Worm (Caenorhabditis elegans): Measurements from ENCODE around the gene C55A1.4.
"Not testable (repeated sequence)": the region's sequence is repeated elsewhere in the genome, so short reads cannot be mapped to it uniquely, and the experiment has no call there.

Gene C55A1.4

ce11 chrV:15643192-15643591 lies at the start of gene C55A1.4:
TSS of gene C55A1.4 (minus strand) at chrV:15643292.
- TF ChIP-seq elt-3 (tag; optimal IDR thresholded peaks at IDR 0.05); sem-2 (GFP tag; optimal IDR thresholded peaks at IDR 0.05); mep-1 (tag; optimal IDR thresholded peaks at IDR 0.05): not testable (repeated sequence)

- TF ChIP-seq ceh-83 (GFP tag; optimal IDR thresholded peaks at IDR 0.05), result no peak
- TF ChIP-seq cnd-1 (tag; optimal IDR thresholded peaks at IDR 0.05), result no peak
- no peak for TF ChIP-seq drap-1 (GFP tag; optimal IDR thresholded peaks at IDR 0.05)
- TF ChIP-seq nhr-2 (tag; optimal IDR thresholded peaks at IDR 0.05), result no peak
- TF ChIP-seq sptf-1 (tag; optimal IDR thresholded peaks at IDR 0.05), result no peak
- TF ChIP-seq ham-2 (GFP tag; optimal IDR thresholded peaks at IDR 0.05), result no peak
- TF ChIP-seq mab-5 (tag; optimal IDR thresholded peaks at IDR 0.05), result no peak
- TF ChIP-seq mls-2 (tag; optimal IDR thresholded peaks at IDR 0.05), result no peak
- TF ChIP-seq lin-32 (GFP tag; optimal IDR thresholded peaks at IDR 0.05), result no peak
- TF ChIP-seq ceh-39 (tag; optimal IDR thresholded peaks at IDR 0.05), result no peak
- TF ChIP-seq M03D4.4 (tag; optimal IDR thresholded peaks at IDR 0.05), result no peak
- no peak for TF ChIP-seq nhr-76 (tag; optimal IDR thresholded peaks at IDR 0.05)
- TF ChIP-seq hlh-1 (tag; optimal IDR thresholded peaks at IDR 0.05), result no peak
- no peak for TF ChIP-seq unc-39 (tag; optimal IDR thresholded peaks at IDR 0.05)
- TF ChIP-seq zip-8 (tag; optimal IDR thresholded peaks at IDR 0.05), result no peak
- no peak for TF ChIP-seq pha-4 (tag; optimal IDR thresholded peaks at IDR 0.05)
- no peak for TF ChIP-seq nhr-12 (tag; optimal IDR thresholded peaks at IDR 0.05)
These were observed 46.9 kb upstream of the C55A1.4 start, which contains the start of gene nhr-268 for ce11 chrV:15689952-15690351. TSS of gene nhr-268 (plus strand) at chrV:15690252.

ce11 chrV:15687660-15688059 lies 44.6 kb upstream of the C55A1.4 start, which contains the start of gene nhr-197:
TSS of gene nhr-197 (plus strand) at chrV:15687960.
- no peak for TF ChIP-seq drap-1 (GFP tag; optimal IDR thresholded peaks at IDR 0.05)

ce11 chrV:15685599-15685998 lies 42.5 kb upstream of the C55A1.4 start, which contains the start of gene nhr-196:
TSS of gene nhr-196 (plus strand) at chrV:15685716.
- TF ChIP-seq ceh-83 (GFP tag; optimal IDR thresholded peaks at IDR 0.05) (no peak), nhr-2 (tag; optimal IDR thresholded peaks at IDR 0.05) (no peak), sem-2 (GFP tag; optimal IDR thresholded peaks at IDR 0.05) (no peak), sptf-1 (tag; optimal IDR thresholded peaks at IDR 0.05) (no peak), elt-1 (tag; optimal IDR thresholded peaks at IDR 0.05; ENCODE audit: borderline replicate concordance, insufficient read depth) (no peak), M03D4.4 (tag; optimal IDR thresholded peaks at IDR 0.05) (no peak), ces-1 (GFP tag; optimal IDR thresholded peaks at IDR 0.05) (no peak), nhr-237 (tag; optimal IDR thresholded peaks at IDR 0.05) (no peak), ceh-43 (GFP tag; optimal IDR thresholded peaks at IDR 0.05) (no peak), ceh-39 (tag; optimal IDR thresholded peaks at IDR 0.05) (no peak), zip-8 (tag; optimal IDR thresholded peaks at IDR 0.05) (no peak), nhr-12 (tag; optimal IDR thresholded peaks at IDR 0.05) (no peak), snpc-4 (tag; optimal IDR thresholded peaks at IDR 0.05) (no peak), flh-1 (GFP tag; optimal IDR thresholded peaks at IDR 0.05) (no peak), ham-2 (GFP tag; optimal IDR thresholded peaks at IDR 0.05) (no peak), lin-32 (GFP tag; optimal IDR thresholded peaks at IDR 0.05) (no peak), tbx-8 (GFP tag; optimal IDR thresholded peaks at IDR 0.05) (no peak), bed-3 (GFP tag; optimal IDR thresholded peaks at IDR 0.05) (no peak), pha-4 (tag; optimal IDR thresholded peaks at IDR 0.05) (no peak)

- TF ChIP-seq ham-2 (GFP tag; optimal IDR thresholded peaks at IDR 0.05) (no peak), ceh-43 (GFP tag; optimal IDR thresholded peaks at IDR 0.05) (no peak), drap-1 (GFP tag; optimal IDR thresholded peaks at IDR 0.05) (no peak), nhr-2 (tag; optimal IDR thresholded peaks at IDR 0.05) (no peak), lsy-2 (tag; optimal IDR thresholded peaks at IDR 0.05) (no peak), elt-3 (tag; optimal IDR thresholded peaks at IDR 0.05) (no peak), ceh-83 (GFP tag; optimal IDR thresholded peaks at IDR 0.05) (no peak), elt-1 (tag; optimal IDR thresholded peaks at IDR 0.05; ENCODE audit: borderline replicate concordance, insufficient read depth) (no peak), mep-1 (tag; optimal IDR thresholded peaks at IDR 0.05) (no peak)
These were observed 34.1 kb upstream of the C55A1.4 start, which contains the start of gene nhr-52 for ce11 chrV:15677222-15677621. TSS of gene nhr-52 (plus strand) at chrV:15677522.

ce11 chrV:15674899-15675298 lies 31.8 kb upstream of the C55A1.4 start:
- TF ChIP-seq ham-2 (GFP tag; optimal IDR thresholded peaks at IDR 0.05), result no peak
- TF ChIP-seq mls-2 (tag; optimal IDR thresholded peaks at IDR 0.05), result no peak
- TF ChIP-seq snpc-4 (tag; optimal IDR thresholded peaks at IDR 0.05), result no peak
- no peak for TF ChIP-seq nhr-237 (tag; optimal IDR thresholded peaks at IDR 0.05)
- TF ChIP-seq sem-2 (GFP tag; optimal IDR thresholded peaks at IDR 0.05), result no peak
- no peak for TF ChIP-seq sptf-1 (tag; optimal IDR thresholded peaks at IDR 0.05)
- TF ChIP-seq unc-120 (tag; optimal IDR thresholded peaks at IDR 0.05; ENCODE audit: poor library complexity, severe bottlenecking), result no peak
- no peak for TF ChIP-seq nhr-76 (tag; optimal IDR thresholded peaks at IDR 0.05)
- TF ChIP-seq M03D4.4 (tag; optimal IDR thresholded peaks at IDR 0.05), result no peak
- no peak for TF ChIP-seq lin-32 (GFP tag; optimal IDR thresholded peaks at IDR 0.05)
- TF ChIP-seq lsy-2 (tag; optimal IDR thresholded peaks at IDR 0.05), result no peak
- TF ChIP-seq mab-5 (tag; optimal IDR thresholded peaks at IDR 0.05), result no peak
- no peak for TF ChIP-seq bed-3 (GFP tag; optimal IDR thresholded peaks at IDR 0.05)
- TF ChIP-seq flh-1 (GFP tag; optimal IDR thresholded peaks at IDR 0.05), result no peak
- TF ChIP-seq elt-1 (tag; optimal IDR thresholded peaks at IDR 0.05; ENCODE audit: borderline replicate concordance, insufficient read depth), result no peak
- TF ChIP-seq elt-3 (tag; optimal IDR thresholded peaks at IDR 0.05), result no peak
- TF ChIP-seq nhr-2 (tag; optimal IDR thresholded peaks at IDR 0.05), result no peak
